Fruit fly (Drosophila melanogaster) Kc167 (cell line): ENCODE results near the gene CG5214.

ENCODE experiments used
- Sin3A ChIP-seq: fragments of >200 bp; optimal IDR thresholded peaks from 2 replicates; lab custom pipeline; 2018; ENCODE audit warnings: missing external identifiers
- insv ChIP-seq: fragments of >200 bp; optimal IDR thresholded peaks from 3 replicates; lab custom pipeline; 2018; ENCODE audit warnings: missing external identifiers
- psq ChIP-seq: fragments of >200 bp; optimal IDR thresholded peaks from 2 replicates; lab custom pipeline; 2017; ENCODE audit warnings: missing external identifiers

dm6 chr3R:11281887-11282286, 37.8 kb downstream of the CG5214 start:
- TF ChIP-seq psq, result no peak
- TF ChIP-seq Sin3A (lab: Kevin White, UChicago), result no peak
- TF ChIP-seq insv, result no peak
